Fruit fly (Drosophila melanogaster) whole organism, embryonic: ENCODE data around the gene Cpr67Fa1.

Source experiments
- B-H2 ChIP-seq: fragments of 200-800 bp; sonication (Bioruptor generic); optimal IDR thresholded peaks from 2 replicates; lab custom pipeline; 2018; ENCODE audit warnings: missing biosample characterization, mild to moderate bottlenecking, missing genetic modification characterization
- Bteb2 ChIP-seq: fragments of 200-800 bp; sonication (Bioruptor generic); optimal IDR thresholded peaks from 2 replicates; lab custom pipeline; 2016; ENCODE audit warnings: missing biosample characterization, missing genetic modification characterization
- CG10209 ChIP-seq: fragments of 200-800 bp; sonication (Bioruptor generic); optimal IDR thresholded peaks from 3 replicates; lab custom pipeline; 2017; ENCODE audit warnings: missing biosample characterization, mild to moderate bottlenecking, missing genetic modification characterization, missing genetic modification reagents
- CG11560 ChIP-seq: fragments of 200-800 bp; sonication (Bioruptor generic); IDR thresholded peaks from 3 replicates; pipeline ENCODE4 v1.3.6; 2022; ENCODE audit warnings: missing biosample characterization, missing genetic modification characterization
- CG11723 ChIP-seq: fragments of 200-800 bp; sonication (Bioruptor generic); optimal IDR thresholded peaks from 2 replicates; lab custom pipeline; 2017; ENCODE audit warnings: missing biosample characterization, mild to moderate bottlenecking, missing genetic modification characterization
- CG12219 ChIP-seq: fragments of 200-800 bp; sonication (Bioruptor generic); optimal IDR thresholded peaks from 3 replicates; lab custom pipeline; 2018; ENCODE audit warnings: missing biosample characterization, mild to moderate bottlenecking, missing genetic modification characterization
- CG12299 ChIP-seq: fragments of 200-800 bp; sonication (Bioruptor generic); optimal IDR thresholded peaks from 2 replicates; lab custom pipeline; 2018; ENCODE audit warnings: missing biosample characterization, mild to moderate bottlenecking, missing genetic modification characterization
- CG1233 ChIP-seq: fragments of 200-800 bp; sonication (Bioruptor generic); optimal IDR thresholded peaks from 4 replicates; lab custom pipeline; 2018; ENCODE audit warnings: missing biosample characterization, mild to moderate bottlenecking, missing genetic modification characterization
- CG12769 ChIP-seq: fragments of 200-800 bp; sonication (Bioruptor generic); optimal IDR thresholded peaks from 2 replicates; lab custom pipeline; 2019; ENCODE audit warnings: missing biosample characterization, mild to moderate bottlenecking, missing genetic modification characterization, moderate library complexity
- CG15601 ChIP-seq: fragments of 200-800 bp; sonication (Bioruptor generic); optimal IDR thresholded peaks from 3 replicates; lab custom pipeline; 2019; ENCODE audit warnings: missing biosample characterization, mild to moderate bottlenecking, missing genetic modification characterization, moderate library complexity
- CG1647 ChIP-seq: fragments of 200-800 bp; sonication (Bioruptor generic); optimal IDR thresholded peaks from 3 replicates; lab custom pipeline; 2016; ENCODE audit warnings: missing biosample characterization, missing genetic modification characterization
- CG17361 ChIP-seq: fragments of 200-800 bp; sonication (Bioruptor generic); IDR thresholded peaks from 3 replicates; pipeline ENCODE4 v1.3.6; 2022; ENCODE audit warnings: missing biosample characterization, missing genetic modification characterization
- CG17912 ChIP-seq: fragments of 200-800 bp; sonication (Bioruptor generic); optimal IDR thresholded peaks from 2 replicates; lab custom pipeline; 2018; ENCODE audit warnings: missing biosample characterization, mild to moderate bottlenecking, missing genetic modification characterization
- CG18619 ChIP-seq: fragments of 200-800 bp; sonication (Bioruptor generic); optimal IDR thresholded peaks from 3 replicates; lab custom pipeline; 2017; ENCODE audit warnings: missing biosample characterization, mild to moderate bottlenecking, missing genetic modification characterization
- CG31224 ChIP-seq: fragments of 200-800 bp; sonication (Bioruptor generic); IDR thresholded peaks from 2 replicates; pipeline ENCODE4 v1.3.6; 2022; ENCODE audit warnings: missing biosample characterization, missing genetic modification characterization
- CG4360 ChIP-seq: fragments of 200-800 bp; sonication (Bioruptor generic); IDR thresholded peaks from 2 replicates; pipeline ENCODE4 v1.3.6; 2022; ENCODE audit warnings: missing biosample characterization, missing genetic modification characterization
- CG4617 ChIP-seq: fragments of 200-800 bp; sonication (Bioruptor generic); optimal IDR thresholded peaks from 3 replicates; lab custom pipeline; 2016; ENCODE audit warnings: missing biosample characterization, missing genetic modification characterization, borderline replicate concordance
- CG4854 ChIP-seq: fragments of 200-800 bp; sonication (Bioruptor generic); optimal IDR thresholded peaks from 2 replicates; lab custom pipeline; 2016; ENCODE audit warnings: missing biosample characterization, missing genetic modification characterization, inconsistent platforms
- CG5953 ChIP-seq: fragments of 200-800 bp; sonication (Bioruptor generic); IDR thresholded peaks from 2 replicates; pipeline ENCODE4 v1.3.6; 2022; ENCODE audit warnings: missing biosample characterization, missing genetic modification characterization
- CG8765 ChIP-seq: fragments of 200-800 bp; sonication (Bioruptor generic); IDR thresholded peaks from 2 replicates; pipeline ENCODE4 v1.3.6; 2022; ENCODE audit warnings: missing biosample characterization, missing genetic modification characterization
- CG9727 ChIP-seq: fragments of 200-800 bp; sonication (Bioruptor generic); optimal IDR thresholded peaks from 3 replicates; lab custom pipeline; 2017; ENCODE audit warnings: missing biosample characterization, mild to moderate bottlenecking, missing genetic modification characterization
- Doc3 ChIP-seq: fragments of 200-800 bp; sonication (Bioruptor generic); IDR thresholded peaks from 3 replicates; pipeline ENCODE4 v1.3.6; 2022; ENCODE audit warnings: missing biosample characterization, missing genetic modification characterization; ENCODE audit not compliant: partially characterized antibody
- E2f1 ChIP-seq: fragments of 200-800 bp; sonication (Bioruptor generic); IDR thresholded peaks from 2 replicates; pipeline ENCODE4 v1.3.6; 2022; ENCODE audit warnings: missing biosample characterization, missing genetic modification characterization
- H15 ChIP-seq: fragments of 200-800 bp; sonication (Bioruptor generic); IDR thresholded peaks from 3 replicates; pipeline ENCODE4 v1.3.6; 2022; ENCODE audit warnings: missing biosample characterization, missing genetic modification characterization
- HmgD ChIP-seq: fragments of 200-800 bp; sonication (Bioruptor generic); optimal IDR thresholded peaks from 3 replicates; lab custom pipeline; 2016; ENCODE audit warnings: missing biosample characterization, missing genetic modification characterization
- HmgZ ChIP-seq: fragments of 200-800 bp; sonication (Bioruptor generic); optimal IDR thresholded peaks from 2 replicates; lab custom pipeline; 2018; ENCODE audit warnings: missing biosample characterization, mild to moderate bottlenecking, missing genetic modification characterization
- Jarid2 ChIP-seq: fragments of 200-800 bp; sonication (Bioruptor generic); optimal IDR thresholded peaks from 3 replicates; lab custom pipeline; 2017; ENCODE audit warnings: mild to moderate bottlenecking, missing biosample characterization, missing genetic modification reagents, missing genetic modification characterization
- NFAT ChIP-seq: fragments of 200-800 bp; sonication (Bioruptor generic); IDR thresholded peaks from 2 replicates; pipeline ENCODE4 v1.3.6; 2022; ENCODE audit warnings: missing biosample characterization, missing genetic modification characterization
- NfI ChIP-seq: fragments of 200-800 bp; sonication (Bioruptor generic); optimal IDR thresholded peaks from 3 replicates; lab custom pipeline; 2018; ENCODE audit warnings: missing biosample characterization, mild to moderate bottlenecking, missing genetic modification characterization, moderate library complexity
- TFAM ChIP-seq: fragments of 200-800 bp; sonication (Bioruptor generic); optimal IDR thresholded peaks from 2 replicates; lab custom pipeline; 2017; ENCODE audit warnings: missing biosample characterization, missing genetic modification characterization, inconsistent platforms
- bbx ChIP-seq: fragments of 200-800 bp; sonication (Bioruptor generic); IDR thresholded peaks from 2 replicates; pipeline ENCODE4 v1.3.6; 2022; ENCODE audit warnings: missing biosample characterization, missing genetic modification characterization; ENCODE audit not compliant: partially characterized antibody
- chn ChIP-seq: fragments of 200-800 bp; sonication (Bioruptor generic); optimal IDR thresholded peaks from 2 replicates; lab custom pipeline; 2016; ENCODE audit warnings: missing biosample characterization, missing genetic modification characterization
- dati ChIP-seq: fragments of 200-800 bp; sonication (Bioruptor generic); IDR thresholded peaks from 2 replicates; pipeline ENCODE4 v1.3.6; 2022; ENCODE audit warnings: missing biosample characterization, missing genetic modification characterization
- fd96Cb ChIP-seq: fragments of 200-800 bp; sonication (Bioruptor generic); optimal IDR thresholded peaks from 2 replicates; lab custom pipeline; 2018; ENCODE audit warnings: missing biosample characterization, mild to moderate bottlenecking, missing genetic modification characterization, moderate library complexity
- fru ChIP-seq: fragments of >200 bp; optimal IDR thresholded peaks from 2 replicates; lab custom pipeline; 2017
- gcm2 ChIP-seq: fragments of 200-800 bp; sonication (Bioruptor generic); optimal IDR thresholded peaks from 2 replicates; lab custom pipeline; 2016; ENCODE audit warnings: missing biosample characterization, missing genetic modification characterization
- grau ChIP-seq: fragments of 200-800 bp; optimal IDR thresholded peaks from 3 replicates; lab custom pipeline; 2019; ENCODE audit warnings: missing biosample characterization, mild to moderate bottlenecking, missing genetic modification characterization, moderate library complexity
- grn ChIP-seq: fragments of 200-800 bp; sonication (Bioruptor generic); optimal IDR thresholded peaks from 3 replicates; lab custom pipeline; 2017; ENCODE audit warnings: missing biosample characterization, missing genetic modification characterization
- lov ChIP-seq, 2 experiments: fragments of 200-800 bp in 1 of 2; fragments of >200 bp in 1 of 2; sonication (Bioruptor generic) in 1 of 2; IDR thresholded peaks in 1 of 2; optimal IDR thresholded peaks in 1 of 2; 2 replicates in 1 of 2; 3 replicates in 1 of 2; pipeline versions ENCODE4 v1.3.6 to Lab custom; 2017 to 2022; ENCODE audit warnings: missing biosample characterization in 1 of 2, missing genetic modification characterization in 1 of 2
- maf-S ChIP-seq: fragments of 200-800 bp; sonication (Bioruptor generic); optimal IDR thresholded peaks from 2 replicates; lab custom pipeline; 2016; ENCODE audit warnings: missing biosample characterization, missing genetic modification characterization
- mam ChIP-seq: fragments of 200-800 bp; sonication (Bioruptor generic); optimal IDR thresholded peaks from 3 replicates; lab custom pipeline; 2016; ENCODE audit warnings: missing biosample characterization, missing genetic modification characterization
- pb ChIP-seq: fragments of 200-800 bp; sonication (Bioruptor generic); optimal IDR thresholded peaks from 3 replicates; lab custom pipeline; 2016; ENCODE audit warnings: missing biosample characterization, missing genetic modification characterization
- slou ChIP-seq: fragments of 200-800 bp; sonication (Bioruptor generic); optimal IDR thresholded peaks from 3 replicates; lab custom pipeline; 2016; ENCODE audit warnings: missing biosample characterization, missing genetic modification characterization
- sqz ChIP-seq: fragments of 200-800 bp; sonication (Bioruptor generic); optimal IDR thresholded peaks from 3 replicates; lab custom pipeline; 2018; ENCODE audit warnings: missing biosample characterization, mild to moderate bottlenecking, missing genetic modification characterization
- tgo ChIP-seq: fragments of 200-800 bp; sonication (Bioruptor generic); IDR thresholded peaks from 3 replicates; pipeline ENCODE4 v1.3.6; 2022; ENCODE audit warnings: missing biosample characterization, missing genetic modification characterization
- toy ChIP-seq: fragments of 200-800 bp; sonication (Bioruptor generic); IDR thresholded peaks from 2 replicates; pipeline ENCODE4 v1.3.6; 2022; ENCODE audit warnings: missing biosample characterization, missing genetic modification characterization
- trem ChIP-seq: fragments of 200-800 bp; optimal IDR thresholded peaks from 3 replicates; lab custom pipeline; 2019; ENCODE audit warnings: missing biosample characterization, mild to moderate bottlenecking, missing genetic modification characterization, moderate library complexity
- unpg ChIP-seq: fragments of 200-800 bp; sonication (Bioruptor generic); optimal IDR thresholded peaks from 3 replicates; lab custom pipeline; 2018; ENCODE audit warnings: missing biosample characterization, mild to moderate bottlenecking, missing genetic modification characterization, moderate library complexity
- vfl ChIP-seq: fragments of 200-800 bp; sonication (Bioruptor generic); optimal IDR thresholded peaks from 2 replicates; lab custom pipeline; 2016; ENCODE audit warnings: missing biosample characterization, missing genetic modification characterization
- zen2 ChIP-seq: fragments of 200-800 bp; sonication (Bioruptor generic); IDR thresholded peaks from 3 replicates; pipeline ENCODE4 v1.3.6; 2022; ENCODE audit warnings: missing biosample characterization, missing genetic modification characterization; ENCODE audit not compliant: partially characterized antibody

The Cpr67Fa1 gene

DNA sequence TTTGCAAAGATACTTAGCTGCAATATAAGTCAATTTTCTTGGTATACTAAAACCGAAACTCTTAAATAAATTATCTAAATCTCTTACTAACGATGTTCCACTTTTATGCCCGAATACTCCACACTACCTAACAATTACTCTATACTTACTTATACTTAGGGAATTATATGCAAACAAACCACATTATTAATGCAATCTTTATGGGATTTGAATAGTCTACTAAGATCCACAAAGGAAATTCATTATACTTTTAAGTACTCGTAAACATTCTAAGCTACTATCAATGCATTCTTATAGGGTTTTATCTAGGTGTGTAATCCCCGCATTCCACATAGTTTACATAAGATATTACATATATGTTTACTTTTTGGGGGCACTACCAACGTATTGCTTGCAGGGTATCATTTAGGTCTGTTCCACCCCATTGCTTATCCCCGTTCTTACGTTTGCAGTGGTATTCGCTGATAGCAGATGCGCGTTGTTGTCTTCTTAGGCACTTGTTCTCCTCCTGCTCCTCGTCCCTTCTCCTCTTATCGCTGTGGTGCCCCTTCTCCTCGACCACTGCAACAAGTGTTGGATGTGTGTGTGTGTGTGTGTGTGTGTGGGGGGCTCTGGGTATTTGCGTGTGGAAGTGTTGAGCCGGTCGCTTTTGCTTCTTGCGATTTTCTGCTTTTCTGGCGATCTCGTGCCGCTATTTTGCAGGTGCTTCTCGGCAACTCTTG, 7.9 kb downstream of the Cpr67Fa1 start (continued):
- TF ChIP-seq CG10209 (GFP tag; lab: Kevin White, UChicago) (peak; percentile 7), grau (tag; lab: Kevin White, UChicago) (peak; percentile 0), CG17361 (GFP tag; lab: Robert Waterston, UW) (0 out of 3 replicates have a peak, but pooled peaks have one; percentile 12), B-H2 (GFP tag; lab: Kevin White, UChicago) (no peak), tgo (no peak), CG12299 (tag; lab: Kevin White, UChicago) (no peak), sqz (no peak), TFAM (GFP tag; lab: Kevin White, UChicago) (no peak), CG15601 (tag; lab: Kevin White, UChicago) (no peak), CG4360 (no peak; the same call in 1 of the 2 replicates), Doc3 (GFP tag; lab: Robert Waterston, UW) (no peak), mam (GFP tag; lab: Kevin White, UChicago) (no peak), CG31224 (GFP tag; lab: Robert Waterston, UW) (no peak), CG12769 (no peak), lov (optimal IDR thresholded peaks at IDR 0.05; lab: Kevin White, UChicago) (no peak), lov (GFP tag; IDR thresholded peaks at IDR 0.05; lab: Robert Waterston, UW) (no peak), Jarid2 (peak; percentile 7), CG5953 (GFP tag; lab: Robert Waterston, UW) (no peak), fru (lab: Kevin White, UChicago) (no peak), CG1233 (GFP tag; lab: Kevin White, UChicago) (no peak), vfl (GFP tag; lab: Kevin White, UChicago) (no peak), unpg (GFP tag; lab: Kevin White, UChicago) (no peak), gcm2 (GFP tag; lab: Kevin White, UChicago) (no peak), bbx (GFP tag; lab: Robert Waterston, UW) (no peak), trem (no peak), grn (peak; percentile 35), dati (GFP tag; lab: Robert Waterston, UW) (no peak), fd96Cb (tag; lab: Kevin White, UChicago) (no peak), zen2 (GFP tag; lab: Robert Waterston, UW) (no peak), CG1647 (no peak), pb (GFP tag; lab: Kevin White, UChicago) (no peak), CG8765 (GFP tag; lab: Robert Waterston, UW) (no peak), E2f1 (GFP tag; lab: Robert Waterston, UW) (no peak), maf-S (GFP tag; lab: Kevin White, UChicago) (no peak), NfI (GFP tag; lab: Kevin White, UChicago) (no peak), HmgZ (tag; lab: Kevin White, UChicago) (peak; percentile 1), slou (no peak), CG11723 (GFP tag; lab: Kevin White, UChicago) (no peak), H15 (GFP tag; lab: Robert Waterston, UW) (no peak), CG4617 (no peak), HmgD (GFP tag; lab: Kevin White, UChicago) (no peak), CG4854 (GFP tag; lab: Kevin White, UChicago) (no peak), CG9727 (GFP tag; lab: Kevin White, UChicago) (no peak), toy (no peak), CG18619 (GFP tag; lab: Kevin White, UChicago) (no peak), chn (GFP tag; lab: Kevin White, UChicago) (no peak), CG17912 (no peak), Bteb2 (GFP tag; lab: Kevin White, UChicago) (no peak), CG11560 (tag; lab: Robert Waterston, UW) (no peak), NFAT (GFP tag; lab: Robert Waterston, UW) (no peak), CG12219 (no peak)
